Fruit fly (Drosophila melanogaster): Measurements from ENCODE around the gene CG32071.

DNA sequence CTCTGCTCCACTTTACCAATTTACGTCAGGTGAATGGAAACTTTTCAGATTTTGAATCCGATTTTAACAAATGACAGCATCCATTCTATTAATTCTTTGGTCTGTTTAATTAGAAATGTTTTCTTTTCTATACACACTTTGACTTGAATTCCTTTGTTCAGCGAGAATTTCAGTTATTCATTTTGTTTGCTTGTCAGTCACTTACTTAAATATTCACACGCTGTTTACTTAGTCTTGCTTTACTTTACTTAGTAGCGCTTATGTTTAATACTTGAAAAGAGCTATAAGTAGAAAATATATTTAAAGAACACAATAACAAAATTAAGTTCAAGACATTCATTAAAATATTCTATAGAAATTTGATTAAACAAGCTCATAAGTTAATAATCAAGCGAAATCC is 3.8 kb upstream of the CG32071 start, which contains the start of gene CG32073:
- TF ChIP-seq CG14711 (tag; optimal IDR thresholded peaks at IDR 0.05) (no peak), CG1620 (GFP tag; optimal IDR thresholded peaks at IDR 0.05) (no peak), ovo (GFP tag; optimal IDR thresholded peaks at IDR 0.05) (no peak), cnc (optimal IDR thresholded peaks at IDR 0.05) (no peak)

Measured in whole organism, adult.